Worm (Caenorhabditis elegans) whole organism, late embryonic: Measurements from ENCODE around the gene W04H10.5.

ENCODE experiments used
- F13H6.1 ChIP-seq: sonication (generic microtip); optimal IDR thresholded peaks from 2 replicates; lab custom pipeline; 2016; ENCODE audit warnings: missing genetic modification characterization, missing compliant biosample characterization
- ceh-14 ChIP-seq: sonication (generic microtip); optimal IDR thresholded peaks from 2 replicates; lab custom pipeline; 2016; ENCODE audit warnings: missing genotype, missing genetic modification characterization, missing compliant biosample characterization
- ceh-18 ChIP-seq: sonication (generic microtip); optimal IDR thresholded peaks from 2 replicates; lab custom pipeline; 2016; ENCODE audit warnings: missing genetic modification characterization, missing compliant biosample characterization
- ceh-19 ChIP-seq: fragments of 200-800 bp; sonication (Bioruptor generic); optimal IDR thresholded peaks from 2 replicates; lab custom pipeline; 2018; ENCODE audit warnings: mild to moderate bottlenecking, missing genetic modification characterization, missing compliant biosample characterization
- ceh-2 ChIP-seq: sonication (generic microtip); optimal IDR thresholded peaks from 2 replicates; lab custom pipeline; 2016; ENCODE audit warnings: missing genotype, missing genetic modification characterization, missing compliant biosample characterization
- ceh-22 ChIP-seq: sonication (generic microtip); optimal IDR thresholded peaks from 2 replicates; lab custom pipeline; 2017; ENCODE audit warnings: missing biosample characterization, missing genetic modification characterization
- ceh-30 ChIP-seq: fragments of 150-350 bp; optimal IDR thresholded peaks from 2 replicates; lab custom pipeline; 2014; ENCODE audit warnings: missing biosample characterization, missing genetic modification characterization
- ceh-45 ChIP-seq: fragments of 200-800 bp; sonication (Bioruptor generic); IDR thresholded peaks from 2 replicates; pipeline ENCODE4 v1.3.6; 2022; ENCODE audit warnings: missing genetic modification reagents, missing genetic modification characterization, missing compliant biosample characterization
- ceh-48 ChIP-seq: sonication (generic microtip); optimal IDR thresholded peaks from 2 replicates; lab custom pipeline; 2016; ENCODE audit warnings: missing genetic modification characterization, inconsistent platforms, missing compliant biosample characterization
- ceh-6 ChIP-seq: fragments of 200-800 bp; sonication (Bioruptor generic); optimal IDR thresholded peaks from 2 replicates; lab custom pipeline; 2018; ENCODE audit warnings: mild to moderate bottlenecking, missing genetic modification characterization, missing compliant biosample characterization
- dmd-4 ChIP-seq: sonication (generic microtip); optimal IDR thresholded peaks from 2 replicates; lab custom pipeline; 2016; ENCODE audit warnings: borderline replicate concordance, missing genetic modification characterization, missing compliant biosample characterization
- dve-1 ChIP-seq: sonication (generic microtip); optimal IDR thresholded peaks from 2 replicates; lab custom pipeline; 2017; ENCODE audit warnings: antibody characterized with exemption, mild to moderate bottlenecking, missing genetic modification characterization, missing compliant biosample characterization
- elt-2 ChIP-seq: sonication (generic microtip); optimal IDR thresholded peaks from 2 replicates; lab custom pipeline; 2016; ENCODE audit warnings: missing genetic modification reagents, missing genetic modification characterization, missing compliant biosample characterization
- elt-4 ChIP-seq: sonication (generic microtip); optimal IDR thresholded peaks from 2 replicates; lab custom pipeline; 2016; ENCODE audit warnings: missing genetic modification characterization, missing compliant biosample characterization
- fax-1 ChIP-seq: sonication (generic microtip); optimal IDR thresholded peaks from 2 replicates; lab custom pipeline; 2016; ENCODE audit warnings: missing genotype, missing genetic modification characterization, missing compliant biosample characterization
- gmeb-2 ChIP-seq: sonication (generic microtip); optimal IDR thresholded peaks from 2 replicates; lab custom pipeline; 2016; ENCODE audit warnings: missing genetic modification characterization, inconsistent platforms, missing compliant biosample characterization
- hlh-30 ChIP-seq: sonication (generic microtip); optimal IDR thresholded peaks from 2 replicates; lab custom pipeline; 2017; ENCODE audit warnings: antibody characterized with exemption, missing genetic modification characterization, missing compliant biosample characterization; ENCODE audit not compliant: insufficient read depth
- lim-6 ChIP-seq: sonication (generic microtip); optimal IDR thresholded peaks from 2 replicates; lab custom pipeline; 2016; ENCODE audit warnings: missing genetic modification characterization, missing compliant biosample characterization
- nfya-1 ChIP-seq: sonication (generic microtip); optimal IDR thresholded peaks from 2 replicates; lab custom pipeline; 2017; ENCODE audit warnings: missing genetic modification characterization, mild to moderate bottlenecking, missing compliant biosample characterization, antibody characterized with exemption, moderate library complexity
- nhr-232 ChIP-seq: sonication (generic microtip); optimal IDR thresholded peaks from 2 replicates; lab custom pipeline; 2016; ENCODE audit warnings: missing genetic modification characterization, missing compliant biosample characterization
- npax-4 ChIP-seq: sonication (generic microtip); optimal IDR thresholded peaks from 2 replicates; lab custom pipeline; 2016; ENCODE audit warnings: missing genetic modification characterization, missing compliant biosample characterization
- odd-2 ChIP-seq: sonication (generic microtip); optimal IDR thresholded peaks from 2 replicates; lab custom pipeline; 2017; ENCODE audit warnings: antibody characterized with exemption, mild to moderate bottlenecking, missing genetic modification characterization, missing compliant biosample characterization
- pag-3 ChIP-seq: sonication (generic microtip); optimal IDR thresholded peaks from 2 replicates; lab custom pipeline; 2016; ENCODE audit warnings: missing compliant biosample characterization, missing genetic modification characterization, borderline replicate concordance
- pha-2 ChIP-seq: sonication (generic microtip); optimal IDR thresholded peaks from 2 replicates; lab custom pipeline; 2017; ENCODE audit warnings: mild to moderate bottlenecking, missing genetic modification characterization, missing compliant biosample characterization
- pqm-1 ChIP-seq: sonication (generic microtip); optimal IDR thresholded peaks from 2 replicates; lab custom pipeline; 2016; ENCODE audit warnings: missing genetic modification characterization, missing compliant biosample characterization
- pros-1 ChIP-seq: fragments of 150-350 bp; optimal IDR thresholded peaks from 2 replicates; lab custom pipeline; 2014; ENCODE audit warnings: missing biosample characterization, missing genetic modification reagents, missing genetic modification characterization
- rnt-1 ChIP-seq: sonication (generic microtip); optimal IDR thresholded peaks from 2 replicates; lab custom pipeline; 2016; ENCODE audit warnings: missing genetic modification characterization, missing compliant biosample characterization
- sox-2 ChIP-seq: fragments of 200-800 bp; sonication (Bioruptor generic); IDR thresholded peaks from 2 replicates; pipeline ENCODE4 v1.3.6; 2022; ENCODE audit warnings: missing genetic modification reagents, missing genetic modification characterization, missing compliant biosample characterization
- sox-4 ChIP-seq: sonication (generic microtip); optimal IDR thresholded peaks from 2 replicates; lab custom pipeline; 2017; ENCODE audit warnings: mild to moderate bottlenecking, missing genetic modification characterization, inconsistent platforms, missing compliant biosample characterization
- syd-9 ChIP-seq: sonication (generic microtip); optimal IDR thresholded peaks from 2 replicates; lab custom pipeline; 2016; ENCODE audit warnings: mild to moderate bottlenecking, missing genetic modification characterization, moderate library complexity, missing compliant biosample characterization
- tbx-7 ChIP-seq: sonication (generic microtip); optimal IDR thresholded peaks from 2 replicates; lab custom pipeline; 2016; ENCODE audit warnings: missing genotype, missing genetic modification characterization, missing compliant biosample characterization
- ttx-3 ChIP-seq: sonication (generic microtip); optimal IDR thresholded peaks from 2 replicates; lab custom pipeline; 2016; ENCODE audit warnings: missing genetic modification reagents, missing genetic modification characterization, missing compliant biosample characterization
- unc-42 ChIP-seq: sonication (generic microtip); optimal IDR thresholded peaks from 2 replicates; lab custom pipeline; 2016; ENCODE audit warnings: missing genotype, missing genetic modification characterization, missing compliant biosample characterization
- unc-55 ChIP-seq: sonication (generic microtip); optimal IDR thresholded peaks from 2 replicates; lab custom pipeline; 2017; ENCODE audit warnings: missing biosample characterization, missing genetic modification reagents, missing genetic modification characterization
- unc-86 ChIP-seq: sonication (generic microtip); optimal IDR thresholded peaks from 2 replicates; lab custom pipeline; 2016; ENCODE audit warnings: missing genetic modification characterization, missing compliant biosample characterization
- ztf-16 ChIP-seq: sonication (generic microtip); optimal IDR thresholded peaks from 2 replicates; lab custom pipeline; 2017; ENCODE audit warnings: missing genetic modification characterization, missing compliant biosample characterization

Gene W04H10.5

ce11 chrII:577632-578031, 28.5 kb upstream of the W04H10.5 start, which contains the start of gene W08F4.7:
Gene W08F4.7, minus strand, starts transcription at chrII:577732.
- TF ChIP-seq dve-1 (tag; lab: Kevin White, UChicago) (no peak), pag-3 (tag; lab: Kevin White, UChicago) (no peak), rnt-1 (tag; lab: Kevin White, UChicago) (no peak), dmd-4 (tag; lab: Kevin White, UChicago) (no peak), lim-6 (tag; lab: Kevin White, UChicago) (no peak), nhr-232 (tag; lab: Kevin White, UChicago) (no peak), unc-55 (no peak), F13H6.1 (tag; lab: Kevin White, UChicago) (no peak), pros-1 (tag; lab: Kevin White, UChicago) (no peak), npax-4 (no peak), ceh-14 (tag; lab: Kevin White, UChicago) (no peak)

- TF ChIP-seq ceh-19 (GFP tag; lab: Kevin White, UChicago), result no peak
- TF ChIP-seq hlh-30 (tag; lab: Kevin White, UChicago), result no peak
- no peak for TF ChIP-seq fax-1 (tag; lab: Kevin White, UChicago)
- TF ChIP-seq dve-1 (tag; lab: Kevin White, UChicago), result no peak
- no peak for TF ChIP-seq dmd-4 (tag; lab: Kevin White, UChicago)
- TF ChIP-seq ceh-6, result no peak
- no peak for TF ChIP-seq pqm-1 (tag; lab: Kevin White, UChicago)
- TF ChIP-seq ceh-30, result no peak
- no peak for TF ChIP-seq F13H6.1 (tag; lab: Kevin White, UChicago)
- no peak for TF ChIP-seq ceh-14 (tag; lab: Kevin White, UChicago)
- no peak for TF ChIP-seq nhr-232 (tag; lab: Kevin White, UChicago)
- TF ChIP-seq sox-4 (tag; lab: Kevin White, UChicago), result no peak
- TF ChIP-seq elt-4, result no peak
- TF ChIP-seq unc-42 (tag; lab: Kevin White, UChicago), result no peak
- no peak for TF ChIP-seq unc-86 (tag; lab: Kevin White, UChicago)
- TF ChIP-seq gmeb-2 (tag; lab: Kevin White, UChicago), result no peak
- TF ChIP-seq nfya-1 (tag; lab: Kevin White, UChicago), result no peak
Observed at ce11 chrII:578803-579202, 27.3 kb upstream of the W04H10.5 start.

ce11 chrII:580189-580643, 25.9 kb upstream of the W04H10.5 start, which contains the start of the genes cdc-37 and W08F4.3:
Gene cdc-37, minus strand, starts transcription at chrII:580593.
Gene W08F4.3, plus strand, starts transcription at chrII:580602.
- TF ChIP-seq unc-42 (tag; lab: Kevin White, UChicago), result peak; percentile 7
- no peak for TF ChIP-seq ceh-22 (tag; lab: Kevin White, UChicago)
- TF ChIP-seq ceh-45, result no peak

- TF ChIP-seq ttx-3 (tag; lab: Kevin White, UChicago) (no peak), pha-2 (tag; lab: Kevin White, UChicago) (no peak), sox-2 (no peak), elt-2 (tag; lab: Kevin White, UChicago) (no peak), ceh-14 (tag; lab: Kevin White, UChicago) (no peak), syd-9 (tag; lab: Kevin White, UChicago) (no peak), ceh-48 (tag; lab: Kevin White, UChicago) (no peak), tbx-7 (tag; lab: Kevin White, UChicago) (no peak), odd-2 (tag; lab: Kevin White, UChicago) (no peak), ceh-18 (tag; lab: Kevin White, UChicago) (no peak), ceh-6 (no peak), ceh-2 (tag; lab: Kevin White, UChicago) (no peak), dmd-4 (tag; lab: Kevin White, UChicago) (no peak), ztf-16 (tag; lab: Kevin White, UChicago) (no peak)
- TF ChIP-seq, all 69 proteins: peak for 0
Observed at ce11 chrII:581983-582382, 24.1 kb upstream of the W04H10.5 start.
